Worm (Caenorhabditis elegans) whole organism, young adult: ENCODE measurements around the gene F59B10.5.

ENCODE experiments used
- B0019.2 ChIP-seq: fragments of 200-800 bp; sonication (Bioruptor generic); conservative IDR thresholded peaks from 2 replicates; pipeline ENCODE4 v1.3.6; 2022; ENCODE audit warnings: missing genetic modification reagents, missing genetic modification characterization, missing compliant biosample characterization
- B0336.3 ChIP-seq: fragments of 200-800 bp; sonication (Bioruptor generic); IDR thresholded peaks from 2 replicates; pipeline ENCODE4 v1.3.6; 2022; ENCODE audit warnings: missing genetic modification characterization, missing compliant biosample characterization
- C06A6.2 ChIP-seq: fragments of 200-800 bp; sonication (Bioruptor generic); conservative IDR thresholded peaks from 2 replicates; pipeline ENCODE4 v1.3.6; 2022; ENCODE audit warnings: missing genetic modification characterization, missing compliant biosample characterization
- F23B12.7 ChIP-seq: sonication (generic microtip); optimal IDR thresholded peaks from 2 replicates; lab custom pipeline; 2017; ENCODE audit warnings: missing genetic modification characterization, mild to moderate bottlenecking, missing compliant biosample characterization, antibody characterized with exemption, moderate library complexity; ENCODE audit not compliant: insufficient read depth
- F49E8.2 ChIP-seq: sonication (generic microtip); optimal IDR thresholded peaks from 3 replicates; lab custom pipeline; 2017; ENCODE audit warnings: missing genetic modification characterization, mild to moderate bottlenecking, missing compliant biosample characterization, antibody characterized with exemption, moderate library complexity; ENCODE audit not compliant: insufficient read depth
- F55B11.4 ChIP-seq: sonication (generic microtip); optimal IDR thresholded peaks from 2 replicates; lab custom pipeline; 2016; ENCODE audit warnings: missing compliant biosample characterization, missing genetic modification characterization, borderline replicate concordance; ENCODE audit not compliant: insufficient read depth
- F57A8.1 ChIP-seq: fragments of 200-800 bp; sonication (Bioruptor generic); optimal IDR thresholded peaks from 2 replicates; lab custom pipeline; 2018; ENCODE audit warnings: mild to moderate bottlenecking, missing genetic modification characterization, moderate library complexity, missing compliant biosample characterization
- T07F8.4 ChIP-seq: sonication (generic microtip); optimal IDR thresholded peaks from 2 replicates; lab custom pipeline; 2016; ENCODE audit warnings: mild to moderate bottlenecking, missing genetic modification characterization, moderate library complexity, missing compliant biosample characterization
- T26A5.8 ChIP-seq: sonication (generic microtip); optimal IDR thresholded peaks from 2 replicates; lab custom pipeline; 2016; ENCODE audit warnings: missing genetic modification characterization, missing compliant biosample characterization
- Y53F4B.3 ChIP-seq: fragments of 200-800 bp; sonication (Bioruptor generic); IDR thresholded peaks from 2 replicates; pipeline ENCODE4 v1.3.6; 2022; ENCODE audit warnings: missing genetic modification reagents, missing genetic modification characterization, missing compliant biosample characterization
- Y67H2A.10 ChIP-seq: fragments of 200-800 bp; sonication (Bioruptor generic); conservative IDR thresholded peaks from 2 replicates; pipeline ENCODE4 v1.3.6; 2022; ENCODE audit warnings: missing genetic modification reagents, missing genetic modification characterization, missing compliant biosample characterization
- ZK185.1 ChIP-seq: sonication (generic microtip); optimal IDR thresholded peaks from 2 replicates; lab custom pipeline; 2016; ENCODE audit warnings: mild to moderate bottlenecking, missing genetic modification characterization, missing compliant biosample characterization; ENCODE audit not compliant: poor library complexity, severe bottlenecking
- aptf-3 ChIP-seq: fragments of 200-800 bp; sonication (Bioruptor generic); IDR thresholded peaks from 2 replicates; pipeline ENCODE4 v1.3.6; 2022; ENCODE audit warnings: missing genetic modification characterization, missing compliant biosample characterization
- athp-1 ChIP-seq: sonication (generic microtip); optimal IDR thresholded peaks from 2 replicates; lab custom pipeline; 2017; ENCODE audit warnings: mild to moderate bottlenecking, missing genetic modification characterization, missing compliant biosample characterization
- attf-6 ChIP-seq: fragments of 200-800 bp; sonication (Bioruptor generic); IDR thresholded peaks from 2 replicates; pipeline ENCODE4 v1.3.6; 2022; ENCODE audit warnings: missing genetic modification reagents, missing genetic modification characterization, missing compliant biosample characterization
- bed-2 ChIP-seq: fragments of 200-800 bp; sonication (Bioruptor generic); IDR thresholded peaks from 2 replicates; pipeline ENCODE4 v1.3.6; 2022; ENCODE audit warnings: missing genetic modification reagents, missing genetic modification characterization, missing compliant biosample characterization
- ccch-3 ChIP-seq: fragments of 200-800 bp; sonication (Bioruptor generic); optimal IDR thresholded peaks from 2 replicates; lab custom pipeline; 2018; ENCODE audit warnings: mild to moderate bottlenecking, missing genetic modification characterization, missing compliant biosample characterization
- cebp-2 ChIP-seq: fragments of 200-800 bp; sonication (Bioruptor generic); IDR thresholded peaks from 2 replicates; pipeline ENCODE4 v1.3.6; 2022; ENCODE audit warnings: missing genetic modification characterization, missing compliant biosample characterization
- ceh-91 ChIP-seq: fragments of 200-800 bp; sonication (Bioruptor generic); IDR thresholded peaks from 2 replicates; pipeline ENCODE4 v1.3.6; 2022; ENCODE audit warnings: missing genetic modification reagents, missing genetic modification characterization, missing compliant biosample characterization
- die-1 ChIP-seq: sonication (generic microtip); optimal IDR thresholded peaks from 2 replicates; lab custom pipeline; 2016; ENCODE audit warnings: missing genotype, mild to moderate bottlenecking, missing genetic modification characterization, missing compliant biosample characterization
- dox-1 ChIP-seq: fragments of 200-800 bp; sonication (Bioruptor generic); IDR thresholded peaks from 2 replicates; pipeline ENCODE4 v1.3.6; 2022; ENCODE audit warnings: missing genetic modification reagents, missing genetic modification characterization, missing compliant biosample characterization
- efl-1 ChIP-seq: fragments of 150-350 bp; optimal IDR thresholded peaks from 2 replicates; lab custom pipeline; 2014; ENCODE audit warnings: missing biosample characterization, missing genetic modification reagents, missing genetic modification characterization
- egl-44 ChIP-seq: fragments of 200-800 bp; sonication (Bioruptor generic); IDR thresholded peaks from 2 replicates; pipeline ENCODE4 v1.3.6; 2022; ENCODE audit warnings: missing genetic modification reagents, missing genetic modification characterization, missing compliant biosample characterization
- egrh-3 ChIP-seq: fragments of 200-800 bp; sonication (Bioruptor generic); IDR thresholded peaks from 2 replicates; pipeline ENCODE4 v1.3.6; 2022; ENCODE audit warnings: missing genetic modification reagents, missing genetic modification characterization, missing compliant biosample characterization
- ets-4 ChIP-seq: fragments of 200-800 bp; sonication (Bioruptor generic); optimal IDR thresholded peaks from 2 replicates; lab custom pipeline; 2018; ENCODE audit warnings: mild to moderate bottlenecking, missing genetic modification characterization, missing compliant biosample characterization
- fkh-3 ChIP-seq: sonication (generic microtip); optimal IDR thresholded peaks from 2 replicates; lab custom pipeline; 2016; ENCODE audit warnings: mild to moderate bottlenecking, missing genetic modification characterization, missing compliant biosample characterization
- gei-17 ChIP-seq: fragments of 200-800 bp; sonication (Bioruptor generic); optimal IDR thresholded peaks from 2 replicates; lab custom pipeline; 2018; ENCODE audit warnings: mild to moderate bottlenecking, missing genetic modification characterization, missing compliant biosample characterization
- hmg-20 ChIP-seq: fragments of 200-800 bp; sonication (Bioruptor generic); IDR thresholded peaks from 2 replicates; pipeline ENCODE4 v1.3.6; 2022; ENCODE audit warnings: missing genetic modification reagents, missing genetic modification characterization, missing compliant biosample characterization
- hrde-1 ChIP-seq: sonication (generic microtip); optimal IDR thresholded peaks from 2 replicates; lab custom pipeline; 2016; ENCODE audit warnings: missing genetic modification characterization, mild to moderate bottlenecking, missing compliant biosample characterization, moderate library complexity, missing genotype, missing genetic modification reagents, borderline replicate concordance
- lin-26 ChIP-seq: fragments of 200-800 bp; sonication (Bioruptor generic); IDR thresholded peaks from 2 replicates; pipeline ENCODE4 v1.3.6; 2022; ENCODE audit warnings: missing genetic modification reagents, missing genetic modification characterization, missing compliant biosample characterization
- lin-40 ChIP-seq: sonication (generic microtip); optimal IDR thresholded peaks from 2 replicates; lab custom pipeline; 2016; ENCODE audit warnings: missing genetic modification characterization, mild to moderate bottlenecking, missing compliant biosample characterization, missing genotype, missing genetic modification reagents
- lin-54 ChIP-seq: fragments of 200-800 bp; sonication (Bioruptor generic); optimal IDR thresholded peaks from 2 replicates; lab custom pipeline; 2018; ENCODE audit warnings: mild to moderate bottlenecking, missing genetic modification characterization, missing compliant biosample characterization
- lsl-1 ChIP-seq: fragments of 200-800 bp; sonication (Bioruptor generic); optimal IDR thresholded peaks from 2 replicates; lab custom pipeline; 2018; ENCODE audit warnings: mild to moderate bottlenecking, missing genetic modification characterization, moderate library complexity, missing compliant biosample characterization
- madf-6 ChIP-seq: fragments of 200-800 bp; sonication (Bioruptor generic); IDR thresholded peaks from 2 replicates; pipeline ENCODE4 v1.3.6; 2022; ENCODE audit warnings: missing genetic modification reagents, missing genetic modification characterization, missing compliant biosample characterization
- mcd-1 ChIP-seq: fragments of 200-800 bp; sonication (Bioruptor generic); IDR thresholded peaks from 2 replicates; pipeline ENCODE4 v1.3.6; 2022; ENCODE audit warnings: missing genetic modification reagents, missing genetic modification characterization, missing compliant biosample characterization
- mes-4 ChIP-seq: sonication (generic microtip); optimal IDR thresholded peaks from 2 replicates; lab custom pipeline; 2016; ENCODE audit warnings: missing genotype, missing genetic modification characterization, missing compliant biosample characterization
- mxl-1 ChIP-seq: sonication (generic microtip); optimal IDR thresholded peaks from 2 replicates; lab custom pipeline; 2016; ENCODE audit warnings: missing genetic modification characterization, missing compliant biosample characterization
- nfya-1 ChIP-seq: sonication (generic microtip); optimal IDR thresholded peaks from 2 replicates; lab custom pipeline; 2017; ENCODE audit warnings: antibody characterized with exemption, missing compliant biosample characterization, missing genetic modification characterization, borderline replicate concordance; ENCODE audit not compliant: insufficient read depth
- nhr-179 ChIP-seq: sonication (generic microtip); optimal IDR thresholded peaks from 2 replicates; lab custom pipeline; 2016; ENCODE audit warnings: mild to moderate bottlenecking, missing genetic modification characterization, missing compliant biosample characterization
- nhr-27 ChIP-seq: fragments of 200-800 bp; sonication (Bioruptor generic); optimal IDR thresholded peaks from 2 replicates; lab custom pipeline; 2018; ENCODE audit warnings: mild to moderate bottlenecking, missing genetic modification characterization, moderate library complexity, missing compliant biosample characterization
- pha-4 ChIP-seq: fragments of 150-350 bp; sonication (generic microtip); optimal IDR thresholded peaks from 2 replicates; lab custom pipeline; 2014; ENCODE audit warnings: missing biosample characterization, missing genetic modification reagents, missing genetic modification characterization
- rec-8 ChIP-seq, 2 experiments: sonication (generic microtip); optimal IDR thresholded peaks; 2 replicates each; lab custom pipeline; 2016; ENCODE audit warnings: mild to moderate bottlenecking in 2 of 2, missing genetic modification characterization in 2 of 2, missing genetic modification reagents in 2 of 2, missing genotype in 2 of 2, missing biosample characterization in 1 of 2, missing compliant biosample characterization in 1 of 2, moderate library complexity in 1 of 2
- rpc-1 ChIP-seq, 2 experiments: fragments of 150-350 bp in 1 of 2; sonication (generic microtip) in 1 of 2; optimal IDR thresholded peaks; 2 replicates each; lab custom pipeline; 2014 to 2018; ENCODE audit warnings: missing biosample characterization in 1 of 2, missing genetic modification characterization in 1 of 2, missing genetic modification reagents in 1 of 2, missing genotype in 1 of 2
- tbp1 ChIP-seq: fragments of 200-800 bp; sonication (Bioruptor generic); optimal IDR thresholded peaks from 2 replicates; lab custom pipeline; 2018; ENCODE audit warnings: mild to moderate bottlenecking, missing genetic modification characterization, missing compliant biosample characterization
- tlf-1 ChIP-seq: fragments of 200-800 bp; sonication (Bioruptor generic); optimal IDR thresholded peaks from 2 replicates; lab custom pipeline; 2018; ENCODE audit warnings: mild to moderate bottlenecking, missing genetic modification characterization, missing compliant biosample characterization
- ztf-18 ChIP-seq: sonication (generic microtip); optimal IDR thresholded peaks from 2 replicates; lab custom pipeline; 2016; ENCODE audit warnings: missing genotype, mild to moderate bottlenecking, missing genetic modification characterization, missing compliant biosample characterization
- ztf-26 ChIP-seq: sonication (generic microtip); optimal IDR thresholded peaks from 2 replicates; lab custom pipeline; 2017; ENCODE audit warnings: missing genetic modification characterization, missing compliant biosample characterization
- ztf-6 ChIP-seq: fragments of 200-800 bp; sonication (Bioruptor generic); IDR thresholded peaks from 2 replicates; pipeline ENCODE4 v1.3.6; 2022; ENCODE audit warnings: missing genetic modification reagents, missing genetic modification characterization, missing compliant biosample characterization

The F59B10.5 gene

ce11 chrII:10553377-10554045 lies 30.0 kb upstream of the F59B10.5 start (continued):
- no peak for TF ChIP-seq T07F8.4 (tag; lab: Kevin White, UChicago)
- TF ChIP-seq B0019.2 (GFP tag; lab: Robert Waterston, UW) = no peak
- TF ChIP-seq mcd-1 (GFP tag; lab: Robert Waterston, UW) = peak; percentile 20; the same call in 1 of the 2 replicates
- TF ChIP-seq ztf-6 (GFP tag; lab: Robert Waterston, UW) = no peak
- TF ChIP-seq egrh-3 (GFP tag; lab: Robert Waterston, UW) = no peak
- peak; percentile 22; the same call in 1 of the 2 replicates for TF ChIP-seq B0336.3
- no peak for TF ChIP-seq ZK185.1 (tag; lab: Kevin White, UChicago)
- TF ChIP-seq mes-4 (tag; lab: Kevin White, UChicago) = no peak
- no peak for TF ChIP-seq madf-6
- no peak for TF ChIP-seq lin-54
- TF ChIP-seq tlf-1 (GFP tag; lab: Kevin White, UChicago) = no peak
- no peak for TF ChIP-seq attf-6 (GFP tag; lab: Robert Waterston, UW)
- no peak for TF ChIP-seq lin-40 (tag; lab: Kevin White, UChicago)
- no peak for TF ChIP-seq die-1 (tag; lab: Kevin White, UChicago)
- no peak for TF ChIP-seq F57A8.1 (GFP tag; lab: Kevin White, UChicago)
- peak; percentile 48 for TF ChIP-seq ztf-26 (tag; lab: Kevin White, UChicago)
- no peak for TF ChIP-seq mxl-1 (tag; lab: Kevin White, UChicago)
- no peak for TF ChIP-seq ztf-18 (tag; lab: Kevin White, UChicago)
- TF ChIP-seq T26A5.8 (tag; lab: Kevin White, UChicago) = no peak
- no peak for TF ChIP-seq rpc-1 (optimal IDR thresholded peaks at IDR 0.05; lab: Kevin White, UChicago)
- TF ChIP-seq rpc-1 (tag; optimal IDR thresholded peaks at IDR 0.05; lab: Kevin White, UChicago) = no peak
- no peak for TF ChIP-seq Y53F4B.3 (GFP tag; lab: Robert Waterston, UW)
- TF ChIP-seq F23B12.7 = no peak
- no peak for TF ChIP-seq F49E8.2 (tag; lab: Kevin White, UChicago)
- TF ChIP-seq cebp-2 (GFP tag; lab: Robert Waterston, UW) = no peak
- TF ChIP-seq F55B11.4 (tag; lab: Kevin White, UChicago) = no peak
- TF ChIP-seq tbp1 (GFP tag; lab: Kevin White, UChicago) = no peak
- TF ChIP-seq ccch-3 (GFP tag; lab: Kevin White, UChicago) = no peak
- no peak for TF ChIP-seq egl-44 (GFP tag; lab: Robert Waterston, UW)
- no peak for TF ChIP-seq pha-4 (tag; lab: Kevin White, UChicago)
- no peak for TF ChIP-seq Y67H2A.10
- TF ChIP-seq ceh-91 (GFP tag; lab: Robert Waterston, UW) = no peak
- no peak for TF ChIP-seq hmg-20 (GFP tag; lab: Robert Waterston, UW)
- TF ChIP-seq hrde-1 (tag; lab: Kevin White, UChicago) = no peak
- TF ChIP-seq nhr-27 = no peak
- no peak for TF ChIP-seq athp-1 (tag; lab: Kevin White, UChicago)
- TF ChIP-seq lsl-1 = no peak
- TF ChIP-seq lin-26 (GFP tag; lab: Robert Waterston, UW) = no peak
- no peak for TF ChIP-seq gei-17 (GFP tag; lab: Kevin White, UChicago)
- no peak for TF ChIP-seq rec-8 (tag; optimal IDR thresholded peaks at IDR 0.05; lab: Kevin White, UChicago)
- peak; percentile 3 for TF ChIP-seq fkh-3
- TF ChIP-seq aptf-3 (GFP tag; lab: Robert Waterston, UW) = no peak
- no peak for TF ChIP-seq efl-1 (GFP tag; lab: Kevin White, UChicago)
- TF ChIP-seq nhr-179 = no peak
- TF ChIP-seq ets-4 (GFP tag; lab: Kevin White, UChicago) = no peak
- TF ChIP-seq nfya-1 (tag; lab: Kevin White, UChicago) = no peak
- TF ChIP-seq C06A6.2 (GFP tag; lab: Robert Waterston, UW) = no peak
- no peak for TF ChIP-seq bed-2
- no peak for TF ChIP-seq dox-1
